Fruit fly (Drosophila melanogaster) whole organism, embryonic: ENCODE measurements around the gene CG16984.

Experiments
- Abd-B ChIP-seq: fragments of 200-800 bp; sonication (Bioruptor generic); optimal IDR thresholded peaks from 2 replicates; lab custom pipeline; 2018; ENCODE audit warnings: missing biosample characterization, mild to moderate bottlenecking, missing genetic modification characterization, moderate library complexity
- CG10147 ChIP-seq: fragments of 200-800 bp; sonication (Bioruptor generic); optimal IDR thresholded peaks from 2 replicates; lab custom pipeline; 2019; ENCODE audit warnings: missing biosample characterization, mild to moderate bottlenecking, missing genetic modification characterization, moderate library complexity
- CG11560 ChIP-seq: fragments of 200-800 bp; sonication (Bioruptor generic); IDR thresholded peaks from 3 replicates; pipeline ENCODE4 v1.3.6; 2022; ENCODE audit warnings: missing biosample characterization, missing genetic modification characterization
- CG1233 ChIP-seq: fragments of 200-800 bp; sonication (Bioruptor generic); optimal IDR thresholded peaks from 4 replicates; lab custom pipeline; 2018; ENCODE audit warnings: missing biosample characterization, mild to moderate bottlenecking, missing genetic modification characterization
- CG12659 ChIP-seq: fragments of 200-800 bp; sonication (Bioruptor generic); optimal IDR thresholded peaks from 3 replicates; lab custom pipeline; 2017; ENCODE audit warnings: mild to moderate bottlenecking, missing biosample characterization, missing genetic modification reagents, missing genetic modification characterization
- CG14710 ChIP-seq: fragments of 200-800 bp; sonication (Bioruptor generic); optimal IDR thresholded peaks from 3 replicates; lab custom pipeline; 2019; ENCODE audit warnings: missing biosample characterization, mild to moderate bottlenecking, missing genetic modification characterization, moderate library complexity
- CG15269 ChIP-seq: fragments of 200-800 bp; sonication (Bioruptor generic); optimal IDR thresholded peaks from 2 replicates; lab custom pipeline; 2018; ENCODE audit warnings: missing biosample characterization, mild to moderate bottlenecking, missing genetic modification characterization, moderate library complexity
- CG2875 ChIP-seq: fragments of 200-800 bp; sonication (Bioruptor generic); optimal IDR thresholded peaks from 2 replicates; lab custom pipeline; 2017; ENCODE audit warnings: missing biosample characterization, mild to moderate bottlenecking, missing genetic modification characterization, missing genetic modification reagents
- CG43689 ChIP-seq: fragments of 200-800 bp; sonication (Bioruptor generic); IDR thresholded peaks from 2 replicates; pipeline ENCODE4 v1.3.6; 2022; ENCODE audit warnings: missing biosample characterization, missing genetic modification characterization
- CG6272 ChIP-seq: fragments of 200-800 bp; sonication (Bioruptor generic); IDR thresholded peaks from 2 replicates; pipeline ENCODE4 v1.3.6; 2022; ENCODE audit warnings: missing biosample characterization, missing genetic modification characterization
- CG8924 ChIP-seq: fragments of 200-800 bp; optimal IDR thresholded peaks from 3 replicates; lab custom pipeline; 2019; ENCODE audit warnings: missing biosample characterization, mild to moderate bottlenecking, missing genetic modification characterization, moderate library complexity
- CG9932 ChIP-seq: fragments of 200-800 bp; sonication (Bioruptor generic); IDR thresholded peaks from 2 replicates; pipeline ENCODE4 v1.3.6; 2022; ENCODE audit warnings: missing biosample characterization, missing genetic modification characterization
- CrebB ChIP-seq: fragments of 200-800 bp; sonication (Bioruptor generic); optimal IDR thresholded peaks from 3 replicates; lab custom pipeline; 2018; ENCODE audit warnings: missing biosample characterization, mild to moderate bottlenecking, missing genetic modification characterization
- HLHmδ ChIP-seq: fragments of 200-800 bp; sonication (Bioruptor generic); optimal IDR thresholded peaks from 2 replicates; lab custom pipeline; 2018; ENCODE audit warnings: missing biosample characterization, mild to moderate bottlenecking, missing genetic modification characterization, moderate library complexity
- Neu2 ChIP-seq: fragments of 200-800 bp; sonication (Bioruptor generic); optimal IDR thresholded peaks from 3 replicates; lab custom pipeline; 2016; ENCODE audit warnings: missing biosample characterization, missing genetic modification characterization, borderline replicate concordance
- Nf-YB ChIP-seq: fragments of 200-800 bp; sonication (Bioruptor generic); optimal IDR thresholded peaks from 3 replicates; lab custom pipeline; 2019; ENCODE audit warnings: missing biosample characterization, mild to moderate bottlenecking, missing genetic modification characterization, moderate library complexity
- Taf1 ChIP-seq: fragments of 200-800 bp; sonication (Bioruptor generic); IDR thresholded peaks from 2 replicates; pipeline ENCODE4 v1.3.6; 2022; ENCODE audit warnings: missing biosample characterization, missing genetic modification characterization
- YL-1 ChIP-seq: fragments of 200-800 bp; sonication (Bioruptor generic); optimal IDR thresholded peaks from 3 replicates; lab custom pipeline; 2017; ENCODE audit warnings: missing biosample characterization, mild to moderate bottlenecking, missing genetic modification characterization
- ap ChIP-seq: fragments of 200-800 bp; sonication (Bioruptor generic); IDR thresholded peaks from 2 replicates; pipeline ENCODE4 v1.3.6; 2022; ENCODE audit warnings: missing biosample characterization, missing genetic modification characterization
- bab2 ChIP-seq: fragments of 200-800 bp; sonication (Bioruptor generic); optimal IDR thresholded peaks from 2 replicates; lab custom pipeline; 2016; ENCODE audit warnings: missing biosample characterization, missing genetic modification characterization
- cwo ChIP-seq: fragments of 200-800 bp; sonication (Bioruptor generic); optimal IDR thresholded peaks from 3 replicates; lab custom pipeline; 2017; ENCODE audit warnings: missing biosample characterization, missing genetic modification characterization, mild to moderate bottlenecking, moderate library complexity, missing genetic modification reagents
- dan ChIP-seq: fragments of 200-800 bp; sonication (Bioruptor generic); IDR thresholded peaks from 2 replicates; pipeline ENCODE4 v1.3.6; 2022; ENCODE audit warnings: missing biosample characterization, missing genetic modification characterization
- gcm2 ChIP-seq: fragments of 200-800 bp; sonication (Bioruptor generic); optimal IDR thresholded peaks from 2 replicates; lab custom pipeline; 2016; ENCODE audit warnings: missing biosample characterization, missing genetic modification characterization
- ham ChIP-seq: fragments of 200-800 bp; sonication (Bioruptor generic); IDR thresholded peaks from 2 replicates; pipeline ENCODE4 v1.3.6; 2022; ENCODE audit warnings: missing biosample characterization, missing genetic modification characterization
- insv ChIP-seq, 2 experiments: fragments of 200-800 bp; sonication (Bioruptor generic); optimal IDR thresholded peaks; 3 replicates each; lab custom pipeline; 2016 to 2018; ENCODE audit warnings: missing biosample characterization in 2 of 2, missing genetic modification characterization in 2 of 2
- jing ChIP-seq: fragments of 200-800 bp; sonication (Bioruptor generic); optimal IDR thresholded peaks from 2 replicates; lab custom pipeline; 2018; ENCODE audit warnings: missing biosample characterization, mild to moderate bottlenecking, missing genetic modification characterization
- ken ChIP-seq: fragments of 200-800 bp; sonication (Bioruptor generic); IDR thresholded peaks from 3 replicates; pipeline ENCODE4 v1.3.6; 2022; ENCODE audit warnings: missing biosample characterization, missing genetic modification characterization
- kni ChIP-seq: fragments of 200-800 bp; sonication (Bioruptor generic); optimal IDR thresholded peaks from 3 replicates; lab custom pipeline; 2017; ENCODE audit warnings: mild to moderate bottlenecking, missing biosample characterization, missing genetic modification reagents, missing genetic modification characterization
- mld ChIP-seq: fragments of 200-800 bp; sonication (Bioruptor generic); IDR thresholded peaks from 3 replicates; pipeline ENCODE4 v1.3.6; 2022; ENCODE audit warnings: missing biosample characterization, missing genetic modification characterization; ENCODE audit not compliant: partially characterized antibody
- otp ChIP-seq: fragments of 200-800 bp; sonication (Bioruptor generic); IDR thresholded peaks from 3 replicates; pipeline ENCODE4, ENCODE4 v1.3.6; 2022; ENCODE audit warnings: missing biosample characterization, missing genetic modification characterization
- pnt ChIP-seq: fragments of 200-800 bp; sonication (Bioruptor generic); optimal IDR thresholded peaks from 3 replicates; lab custom pipeline; 2016; ENCODE audit warnings: missing biosample characterization, missing genetic modification characterization
- sc ChIP-seq, 3 experiments: fragments of >200 bp in 2 of 3; fragments of 200-800 bp in 1 of 3; sonication (Bioruptor generic) in 1 of 3; optimal IDR thresholded peaks; 2 replicates in 2 of 3; 3 replicates in 1 of 3; lab custom pipeline; 2017; ENCODE audit warnings: mild to moderate bottlenecking in 1 of 3, missing biosample characterization in 1 of 3, missing genetic modification characterization in 1 of 3, missing genetic modification reagents in 1 of 3
- sens ChIP-seq: fragments of 200-800 bp; sonication (Bioruptor generic); peaks from one replicate; lab custom pipeline; 2016; ENCODE audit warnings: missing biosample characterization, missing genetic modification characterization
- seq ChIP-seq: fragments of 200-800 bp; sonication (Bioruptor generic); IDR thresholded peaks from 2 replicates; pipeline ENCODE4 v1.3.6; 2022; ENCODE audit warnings: missing biosample characterization, missing genetic modification characterization
- sim ChIP-seq: fragments of 200-800 bp; sonication (Bioruptor generic); IDR thresholded peaks from 2 replicates; pipeline ENCODE4 v1.3.6; 2022; ENCODE audit warnings: missing biosample characterization, missing genetic modification characterization
- slbo ChIP-seq: fragments of 200-800 bp; sonication (Bioruptor generic); IDR thresholded peaks from 2 replicates; pipeline ENCODE4 v1.3.6; 2022; ENCODE audit warnings: missing biosample characterization, missing genetic modification characterization
- slou ChIP-seq: fragments of 200-800 bp; sonication (Bioruptor generic); optimal IDR thresholded peaks from 3 replicates; lab custom pipeline; 2016; ENCODE audit warnings: missing biosample characterization, missing genetic modification characterization
- so ChIP-seq: fragments of 200-800 bp; sonication (Bioruptor generic); IDR thresholded peaks from 3 replicates; pipeline ENCODE4 v1.3.6; 2022; ENCODE audit warnings: missing biosample characterization, missing genetic modification characterization

The CG16984 gene

dm6 chr3L:2589167-2589910 lies 6.2 kb upstream of the CG16984 start, which contains the start of gene dos (continued):
- TF ChIP-seq YL-1 (GFP tag; lab: Kevin White, UChicago) = peak; percentile 78
- peak; percentile 39 for TF ChIP-seq CrebB (tag; lab: Kevin White, UChicago)
- peak; percentile 26 for TF ChIP-seq slou (GFP tag; lab: Kevin White, UChicago)
- TF ChIP-seq Abd-B (GFP tag; lab: Kevin White, UChicago) = no peak
- TF ChIP-seq slbo (GFP tag; lab: Robert Waterston, UW) = peak; percentile 45
- TF ChIP-seq mld (GFP tag; lab: Robert Waterston, UW) = no peak
- TF ChIP-seq seq (GFP tag; lab: Robert Waterston, UW) = no peak
- TF ChIP-seq jing (GFP tag; lab: Kevin White, UChicago) = no peak
- TF ChIP-seq sens = peak; percentile 94
- TF ChIP-seq ap (GFP tag; lab: Robert Waterston, UW) = no peak
- peak; percentile 3 for TF ChIP-seq Nf-YB (GFP tag; lab: Kevin White, UChicago)
- TF ChIP-seq CG11560 = peak; percentile 99
- no peak for TF ChIP-seq Neu2 (GFP tag; lab: Kevin White, UChicago)
- TF ChIP-seq sc (optimal IDR thresholded peaks at IDR 0.05; lab: Kevin White, UChicago) = no peak
- TF ChIP-seq sc (GFP tag; optimal IDR thresholded peaks at IDR 0.05; lab: Kevin White, UChicago) = no peak
- no peak for TF ChIP-seq pnt (GFP tag; lab: Kevin White, UChicago)
- no peak for TF ChIP-seq CG1233 (GFP tag; lab: Kevin White, UChicago)
- TF ChIP-seq otp = 0 out of 3 replicates have a peak, but pooled peaks have one; percentile 50
- TF ChIP-seq CG10147 (GFP tag; lab: Kevin White, UChicago) = no peak
- no peak for TF ChIP-seq cwo (GFP tag; lab: Kevin White, UChicago)
- no peak for TF ChIP-seq CG43689 (GFP tag; lab: Robert Waterston, UW)
- TF ChIP-seq CG15269 (tag; lab: Kevin White, UChicago) = peak; percentile 33
- TF ChIP-seq HLHmδ (GFP tag; lab: Kevin White, UChicago) = peak; percentile 5
- no peak for TF ChIP-seq CG2875
- TF ChIP-seq ham (GFP tag; lab: Robert Waterston, UW) = no peak
- no peak for TF ChIP-seq ken (GFP tag; lab: Robert Waterston, UW)
- TF ChIP-seq Taf1 = no peak
- TF ChIP-seq insv (GFP tag; optimal IDR thresholded peaks at IDR 0.05; lab: Kevin White, UChicago) = peak in 1 of 2 experiments; percentile 67
- peak; percentile 69 for TF ChIP-seq CG8924 (tag; lab: Kevin White, UChicago)
- peak; percentile 9 for TF ChIP-seq bab2 (GFP tag; lab: Kevin White, UChicago)
- no peak for TF ChIP-seq dan (GFP tag; lab: Robert Waterston, UW)
- no peak for TF ChIP-seq so
- peak; percentile 86 for TF ChIP-seq CG14710 (tag; lab: Kevin White, UChicago)
- TF ChIP-seq sim (GFP tag; lab: Robert Waterston, UW) = no peak
- TF ChIP-seq gcm2 = peak; percentile 28
- TF ChIP-seq CG6272 (GFP tag; lab: Robert Waterston, UW) = no peak
- peak; percentile 49 for TF ChIP-seq CG9932 (GFP tag; lab: Robert Waterston, UW)
- TF ChIP-seq CG12659 (GFP tag; lab: Kevin White, UChicago) = peak; percentile 87
- no peak for TF ChIP-seq kni
- TF ChIP-seq, all 482 proteins: peak for 241
